Worm (Caenorhabditis elegans): ENCODE measurements around the gene F53A2.3.
A peak's percentile ranks its signal among the peaks of the same experiment; 100 is the strongest.

Gene F53A2.3

ce11 chrIII:13376304-13376760 lies 36.8 kb upstream of the F53A2.3 start, which contains the start of gene lis-1:
TSS of gene lis-1 (minus strand) at chrIII:13376710.
- TF ChIP-seq nfya-1 (tag; optimal IDR thresholded peaks at IDR 0.05; ENCODE audit: insufficient read depth) (peak; percentile 5), skn-1 (tag; optimal IDR thresholded peaks at IDR 0.05) (no peak)

- TF ChIP-seq fkh-10 (GFP tag; optimal IDR thresholded peaks at IDR 0.05): no peak
- TF ChIP-seq fkh-2 (tag; optimal IDR thresholded peaks at IDR 0.05): no peak
- TF ChIP-seq ama-1 (optimal IDR thresholded peaks at IDR 0.05): no peak
- no peak for TF ChIP-seq daf-12 (tag; optimal IDR thresholded peaks at IDR 0.05)
- no peak for TF ChIP-seq lsy-12 (tag; optimal IDR thresholded peaks at IDR 0.05)
These were observed 31.4 kb upstream of the F53A2.3 start, which contains the start of gene T03F6.9 for ce11 chrIII:13370980-13371379. TSS of gene T03F6.9 (minus strand) at chrIII:13371080.

- no peak for TF ChIP-seq fkh-2 (tag; optimal IDR thresholded peaks at IDR 0.05)
- peak; percentile 32 for TF ChIP-seq jun-1 (tag; optimal IDR thresholded peaks at IDR 0.05)
- TF ChIP-seq unc-39 (tag; optimal IDR thresholded peaks at IDR 0.05): no peak
- TF ChIP-seq nhr-67 (tag; optimal IDR thresholded peaks at IDR 0.05): no peak
- peak; percentile 81 for TF ChIP-seq hmg-11 (tag; optimal IDR thresholded peaks at IDR 0.05)
- no peak for TF ChIP-seq fkh-10 (GFP tag; optimal IDR thresholded peaks at IDR 0.05)
- TF ChIP-seq lin-15B (tag; optimal IDR thresholded peaks at IDR 0.05): peak; percentile 70
- peak; percentile 9 for TF ChIP-seq pqm-1 (tag; optimal IDR thresholded peaks at IDR 0.05)
- TF ChIP-seq zag-1 (tag; optimal IDR thresholded peaks at IDR 0.05): no peak
- TF ChIP-seq elt-2 (tag; optimal IDR thresholded peaks at IDR 0.05): no peak
- TF ChIP-seq pha-4 (tag; optimal IDR thresholded peaks at IDR 0.05): peak; percentile 76
- no peak for TF ChIP-seq R02D3.7 (tag; optimal IDR thresholded peaks at IDR 0.05)
- no peak for TF ChIP-seq daf-12 (tag; optimal IDR thresholded peaks at IDR 0.05)
- no peak for TF ChIP-seq ama-1 (optimal IDR thresholded peaks at IDR 0.05)
- TF ChIP-seq ceh-82 (tag; optimal IDR thresholded peaks at IDR 0.05): no peak
- TF ChIP-seq fos-1 (tag; optimal IDR thresholded peaks at IDR 0.05): no peak
- peak; percentile 86 for TF ChIP-seq nfya-1 (tag; optimal IDR thresholded peaks at IDR 0.05; ENCODE audit: insufficient read depth)
- TF ChIP-seq nhr-77 (tag; optimal IDR thresholded peaks at IDR 0.05): no peak
- no peak for TF ChIP-seq nhr-76 (tag; optimal IDR thresholded peaks at IDR 0.05)
- TF ChIP-seq snpc-4 (tag; optimal IDR thresholded peaks at IDR 0.05): no peak
- TF ChIP-seq eor-1 (tag; optimal IDR thresholded peaks at IDR 0.05): no peak
- TF ChIP-seq nhr-25 (tag; optimal IDR thresholded peaks at IDR 0.05): peak; percentile 26
- no peak for TF ChIP-seq ceh-9 (tag; optimal IDR thresholded peaks at IDR 0.05)
- TF ChIP-seq lsy-12 (tag; optimal IDR thresholded peaks at IDR 0.05): no peak
- TF ChIP-seq lin-39 (tag; optimal IDR thresholded peaks at IDR 0.05): peak; percentile 55
- no peak for TF ChIP-seq ceh-16 (tag; optimal IDR thresholded peaks at IDR 0.05)
These were observed 20.3 kb upstream of the F53A2.3 start for ce11 chrIII:13359847-13360246.

ce11 chrIII:13359256-13359655 lies 19.7 kb upstream of the F53A2.3 start, which contains the start of gene F53A2.9:
TSS of gene F53A2.9 (minus strand) at chrIII:13359356.
- TF ChIP-seq ceh-82 (tag; optimal IDR thresholded peaks at IDR 0.05) (no peak), fos-1 (tag; optimal IDR thresholded peaks at IDR 0.05) (no peak), nhr-28 (tag; optimal IDR thresholded peaks at IDR 0.05) (no peak), pha-4 (tag; optimal IDR thresholded peaks at IDR 0.05) (no peak), elt-3 (tag; optimal IDR thresholded peaks at IDR 0.05) (no peak), mdl-1 (tag; optimal IDR thresholded peaks at IDR 0.05) (no peak), nhr-23 (tag; optimal IDR thresholded peaks at IDR 0.05) (no peak), ceh-16 (tag; optimal IDR thresholded peaks at IDR 0.05) (no peak), lin-39 (tag; optimal IDR thresholded peaks at IDR 0.05) (no peak), unc-62 (GFP tag; optimal IDR thresholded peaks at IDR 0.05) (no peak), skn-1 (tag; optimal IDR thresholded peaks at IDR 0.05) (no peak), nhr-67 (tag; optimal IDR thresholded peaks at IDR 0.05) (no peak), sea-2 (GFP tag; optimal IDR thresholded peaks at IDR 0.05) (no peak), nhr-11 (tag; optimal IDR thresholded peaks at IDR 0.05) (no peak), egl-5 (tag; optimal IDR thresholded peaks at IDR 0.05) (no peak)

ce11 chrIII:13350964-13351363 lies 11.4 kb upstream of the F53A2.3 start:
- no peak for TF ChIP-seq ceh-9 (tag; optimal IDR thresholded peaks at IDR 0.05)
- no peak for TF ChIP-seq fkh-10 (GFP tag; optimal IDR thresholded peaks at IDR 0.05)
- no peak for TF ChIP-seq lsy-12 (tag; optimal IDR thresholded peaks at IDR 0.05)
- no peak for TF ChIP-seq lin-15B (tag; optimal IDR thresholded peaks at IDR 0.05)
- no peak for TF ChIP-seq R02D3.7 (tag; optimal IDR thresholded peaks at IDR 0.05)
- no peak for TF ChIP-seq mml-1 (tag; optimal IDR thresholded peaks at IDR 0.05)
- no peak for TF ChIP-seq daf-12 (tag; optimal IDR thresholded peaks at IDR 0.05)
- TF ChIP-seq unc-39 (tag; optimal IDR thresholded peaks at IDR 0.05): no peak
- TF ChIP-seq nhr-237 (tag; optimal IDR thresholded peaks at IDR 0.05): no peak
- TF ChIP-seq jun-1 (tag; optimal IDR thresholded peaks at IDR 0.05): no peak
- no peak for TF ChIP-seq ztf-11 (tag; optimal IDR thresholded peaks at IDR 0.05)
- no peak for TF ChIP-seq ztf-4 (tag; optimal IDR thresholded peaks at IDR 0.05)
- no peak for TF ChIP-seq fkh-2 (tag; optimal IDR thresholded peaks at IDR 0.05)
- TF ChIP-seq egl-27 (tag; optimal IDR thresholded peaks at IDR 0.05): no peak
